Fruit fly (Drosophila melanogaster) whole organism, embryonic: ENCODE data around the gene CG2006.

Experiments
- Atf3 ChIP-seq: fragments of 200-800 bp; sonication (Bioruptor generic); optimal IDR thresholded peaks from 3 replicates; lab custom pipeline; 2016; ENCODE audit warnings: missing biosample characterization, missing genetic modification characterization
- CG10959 ChIP-seq: fragments of 200-800 bp; sonication (Bioruptor generic); IDR thresholded peaks from 2 replicates; pipeline ENCODE4 v1.3.6; 2022; ENCODE audit warnings: missing biosample characterization, missing genetic modification characterization
- CG11247 ChIP-seq: fragments of 200-800 bp; sonication (Bioruptor generic); IDR thresholded peaks from 2 replicates; pipeline ENCODE4 v1.3.6; 2022; ENCODE audit warnings: missing biosample characterization, missing genetic modification characterization
- CG12659 ChIP-seq: fragments of 200-800 bp; sonication (Bioruptor generic); optimal IDR thresholded peaks from 3 replicates; lab custom pipeline; 2017; ENCODE audit warnings: mild to moderate bottlenecking, missing biosample characterization, missing genetic modification reagents, missing genetic modification characterization
- CG12744 ChIP-seq: fragments of 200-800 bp; sonication (Bioruptor generic); optimal IDR thresholded peaks from 2 replicates; lab custom pipeline; 2016; ENCODE audit warnings: missing biosample characterization, missing genetic modification characterization
- CG13123 ChIP-seq: fragments of 200-800 bp; sonication (Bioruptor generic); optimal IDR thresholded peaks from 2 replicates; lab custom pipeline; 2016; ENCODE audit warnings: missing biosample characterization, missing genetic modification characterization
- CG13296 ChIP-seq: fragments of 200-800 bp; sonication (Bioruptor generic); optimal IDR thresholded peaks from 3 replicates; lab custom pipeline; 2018; ENCODE audit warnings: missing biosample characterization, mild to moderate bottlenecking, missing genetic modification characterization
- CG14441 ChIP-seq: fragments of 200-800 bp; sonication (Bioruptor generic); IDR thresholded peaks from 2 replicates; pipeline ENCODE4 v1.3.6; 2022; ENCODE audit warnings: missing biosample characterization, missing genetic modification characterization
- CG18476 ChIP-seq: fragments of 200-800 bp; sonication (Bioruptor generic); optimal IDR thresholded peaks from 2 replicates; lab custom pipeline; 2016; ENCODE audit warnings: missing biosample characterization, mild to moderate bottlenecking, missing genetic modification characterization
- CG31388 ChIP-seq: fragments of 200-800 bp; sonication (Bioruptor generic); optimal IDR thresholded peaks from 2 replicates; lab custom pipeline; 2016; ENCODE audit warnings: missing biosample characterization, missing genetic modification characterization
- CG32767 ChIP-seq: fragments of 200-800 bp; sonication (Bioruptor generic); IDR thresholded peaks from 2 replicates; pipeline ENCODE4 v1.3.6; 2022; ENCODE audit warnings: missing biosample characterization, missing genetic modification characterization
- CG34224 ChIP-seq: fragments of 200-800 bp; sonication (Bioruptor generic); IDR thresholded peaks from 3 replicates; pipeline ENCODE4 v1.3.6; 2022; ENCODE audit warnings: missing biosample characterization, missing genetic modification characterization; ENCODE audit not compliant: partially characterized antibody
- CG34376 ChIP-seq: fragments of 200-800 bp; sonication (Bioruptor generic); optimal IDR thresholded peaks from 2 replicates; lab custom pipeline; 2018; ENCODE audit warnings: missing biosample characterization, mild to moderate bottlenecking, missing genetic modification characterization
- CG34422 ChIP-seq: fragments of 200-800 bp; sonication (Bioruptor generic); IDR thresholded peaks from 3 replicates; pipeline ENCODE4 v1.3.6; 2022; ENCODE audit warnings: missing biosample characterization, missing genetic modification characterization
- CG4328 ChIP-seq: fragments of 200-800 bp; sonication (Bioruptor generic); optimal IDR thresholded peaks from 3 replicates; lab custom pipeline; 2017; ENCODE audit warnings: missing biosample characterization, missing genetic modification reagents, missing genetic modification characterization
- CG5953 ChIP-seq: fragments of 200-800 bp; sonication (Bioruptor generic); IDR thresholded peaks from 2 replicates; pipeline ENCODE4 v1.3.6; 2022; ENCODE audit warnings: missing biosample characterization, missing genetic modification characterization
- CG7556 ChIP-seq: fragments of 200-800 bp; sonication (Bioruptor generic); optimal IDR thresholded peaks from 2 replicates; lab custom pipeline; 2017; ENCODE audit warnings: missing biosample characterization, mild to moderate bottlenecking, missing genetic modification characterization
- CG7786 ChIP-seq: fragments of 200-800 bp; sonication (Bioruptor generic); optimal IDR thresholded peaks from 2 replicates; lab custom pipeline; 2016; ENCODE audit warnings: missing biosample characterization, missing genetic modification characterization
- CG7928 ChIP-seq: fragments of 200-800 bp; sonication (Bioruptor generic); optimal IDR thresholded peaks from 2 replicates; lab custom pipeline; 2017; ENCODE audit warnings: missing biosample characterization, mild to moderate bottlenecking, missing genetic modification characterization
- CHES-1-like ChIP-seq: fragments of 200-800 bp; sonication (Bioruptor generic); optimal IDR thresholded peaks from 2 replicates; lab custom pipeline; 2016; ENCODE audit warnings: missing biosample characterization, missing genetic modification characterization
- Dref ChIP-seq: fragments of 200-800 bp; sonication (Bioruptor generic); IDR thresholded peaks from 2 replicates; pipeline ENCODE4 v1.3.6; 2022; ENCODE audit warnings: missing biosample characterization, missing genetic modification characterization
- Ets65A ChIP-seq: fragments of 200-800 bp; sonication (Bioruptor generic); peaks from one replicate; lab custom pipeline; 2016; ENCODE audit warnings: missing biosample characterization, missing genetic modification characterization
- Fer1 ChIP-seq: fragments of 200-800 bp; sonication (Bioruptor generic); optimal IDR thresholded peaks from 2 replicates; lab custom pipeline; 2017; ENCODE audit warnings: missing biosample characterization, mild to moderate bottlenecking, missing genetic modification characterization
- Hand ChIP-seq: fragments of 200-800 bp; sonication (Bioruptor generic); optimal IDR thresholded peaks from 2 replicates; lab custom pipeline; 2017; ENCODE audit warnings: mild to moderate bottlenecking, missing biosample characterization, missing genetic modification reagents, missing genetic modification characterization
- Hmx ChIP-seq: fragments of 200-800 bp; sonication (Bioruptor generic); optimal IDR thresholded peaks from 2 replicates; lab custom pipeline; 2016; ENCODE audit warnings: missing biosample characterization, missing genetic modification characterization
- Hsf ChIP-seq: fragments of 200-800 bp; sonication (Bioruptor generic); optimal IDR thresholded peaks from 3 replicates; lab custom pipeline; 2016; ENCODE audit warnings: missing biosample characterization, missing genetic modification characterization
- Lhr ChIP-seq: fragments of 200-800 bp; sonication (Bioruptor generic); optimal IDR thresholded peaks from 3 replicates; lab custom pipeline; 2017; ENCODE audit warnings: mild to moderate bottlenecking, missing biosample characterization, missing genetic modification reagents, missing genetic modification characterization
- Neu2 ChIP-seq: fragments of 200-800 bp; sonication (Bioruptor generic); optimal IDR thresholded peaks from 3 replicates; lab custom pipeline; 2016; ENCODE audit warnings: missing biosample characterization, missing genetic modification characterization, borderline replicate concordance
- Nf-YC ChIP-seq: fragments of 200-800 bp; optimal IDR thresholded peaks from 3 replicates; lab custom pipeline; 2019; ENCODE audit warnings: missing biosample characterization, mild to moderate bottlenecking, missing genetic modification characterization, moderate library complexity
- Six4 ChIP-seq: fragments of 200-800 bp; sonication (Bioruptor generic); optimal IDR thresholded peaks from 2 replicates; lab custom pipeline; 2016; ENCODE audit warnings: missing biosample characterization, missing genetic modification characterization
- Stat92E ChIP-seq, 3 experiments: fragments of >200 bp in 2 of 3; fragments of 200-800 bp in 1 of 3; sonication (Bioruptor generic) in 1 of 3; optimal IDR thresholded peaks; 2 replicates each; lab custom pipeline; 2017 to 2019; ENCODE audit warnings: missing biosample characterization in 3 of 3, missing genetic modification characterization in 3 of 3, mild to moderate bottlenecking in 1 of 3, moderate library complexity in 1 of 3
- Tbp ChIP-seq: fragments of >200 bp; optimal IDR thresholded peaks from 2 replicates; lab custom pipeline; 2018; ENCODE audit warnings: missing biosample characterization, missing genetic modification characterization
- YL-1 ChIP-seq: fragments of 200-800 bp; sonication (Bioruptor generic); optimal IDR thresholded peaks from 3 replicates; lab custom pipeline; 2017; ENCODE audit warnings: missing biosample characterization, mild to moderate bottlenecking, missing genetic modification characterization
- abd-A ChIP-seq: fragments of 200-800 bp; sonication (Bioruptor generic); optimal IDR thresholded peaks from 3 replicates; lab custom pipeline; 2019; ENCODE audit warnings: missing biosample characterization, mild to moderate bottlenecking, missing genetic modification characterization, moderate library complexity
- bowl ChIP-seq: fragments of 200-800 bp; sonication (Bioruptor generic); IDR thresholded peaks from 2 replicates; pipeline ENCODE4 v1.3.6; 2022; ENCODE audit warnings: missing biosample characterization, missing genetic modification characterization
- cato ChIP-seq: fragments of 200-800 bp; sonication (Bioruptor generic); optimal IDR thresholded peaks from 2 replicates; lab custom pipeline; 2016; ENCODE audit warnings: missing biosample characterization, missing genetic modification characterization, borderline replicate concordance
- cg ChIP-seq: fragments of 200-800 bp; sonication (Bioruptor generic); optimal IDR thresholded peaks from 3 replicates; lab custom pipeline; 2019; ENCODE audit warnings: missing biosample characterization, mild to moderate bottlenecking, missing genetic modification characterization, moderate library complexity
- disco-r ChIP-seq: fragments of 200-800 bp; sonication (Bioruptor generic); optimal IDR thresholded peaks from 2 replicates; lab custom pipeline; 2016; ENCODE audit warnings: missing biosample characterization, missing genetic modification characterization
- dmrt99B ChIP-seq: fragments of 200-800 bp; sonication (Bioruptor generic); optimal IDR thresholded peaks from 2 replicates; lab custom pipeline; 2018; ENCODE audit warnings: missing biosample characterization, mild to moderate bottlenecking, missing genetic modification characterization, moderate library complexity
- fd3F ChIP-seq: fragments of 200-800 bp; sonication (Bioruptor generic); optimal IDR thresholded peaks from 2 replicates; lab custom pipeline; 2018; ENCODE audit warnings: missing biosample characterization, mild to moderate bottlenecking, missing genetic modification characterization, moderate library complexity
- pfk ChIP-seq: fragments of 200-800 bp; sonication (Bioruptor generic); optimal IDR thresholded peaks from 2 replicates; lab custom pipeline; 2018; ENCODE audit warnings: missing biosample characterization, mild to moderate bottlenecking, missing genetic modification characterization, moderate library complexity
- repo ChIP-seq: fragments of 200-800 bp; sonication (Bioruptor generic); optimal IDR thresholded peaks from 2 replicates; lab custom pipeline; 2016; ENCODE audit warnings: missing biosample characterization, missing genetic modification characterization
- rib ChIP-seq: fragments of 200-800 bp; sonication (Bioruptor generic); IDR thresholded peaks from 2 replicates; pipeline ENCODE4 v1.3.6; 2022; ENCODE audit warnings: missing biosample characterization, missing genetic modification characterization
- ssp ChIP-seq: fragments of 200-800 bp; sonication (Bioruptor generic); IDR thresholded peaks from 2 replicates; pipeline ENCODE4 v1.3.6; 2022; ENCODE audit warnings: missing biosample characterization, missing genetic modification characterization
- tgo ChIP-seq: fragments of 200-800 bp; sonication (Bioruptor generic); IDR thresholded peaks from 3 replicates; pipeline ENCODE4 v1.3.6; 2022; ENCODE audit warnings: missing biosample characterization, missing genetic modification characterization
- tio ChIP-seq: fragments of 200-800 bp; sonication (Bioruptor generic); optimal IDR thresholded peaks from 2 replicates; lab custom pipeline; 2017; ENCODE audit warnings: missing biosample characterization, missing genetic modification characterization, inconsistent platforms
- tll ChIP-seq, 2 experiments: fragments of 200-800 bp in 1 of 2; fragments of >200 bp in 1 of 2; sonication (Bioruptor generic) in 1 of 2; optimal IDR thresholded peaks; 2 replicates each; lab custom pipeline; 2017 to 2019; ENCODE audit warnings: missing biosample characterization in 2 of 2, missing genetic modification characterization in 2 of 2, mild to moderate bottlenecking in 1 of 2, moderate library complexity in 1 of 2
- toy ChIP-seq: fragments of 200-800 bp; sonication (Bioruptor generic); IDR thresholded peaks from 2 replicates; pipeline ENCODE4 v1.3.6; 2022; ENCODE audit warnings: missing biosample characterization, missing genetic modification characterization
- unpg ChIP-seq: fragments of 200-800 bp; sonication (Bioruptor generic); optimal IDR thresholded peaks from 3 replicates; lab custom pipeline; 2018; ENCODE audit warnings: missing biosample characterization, mild to moderate bottlenecking, missing genetic modification characterization, moderate library complexity
- wdn ChIP-seq: fragments of 200-800 bp; sonication (Bioruptor generic); IDR thresholded peaks from 2 replicates; pipeline ENCODE4 v1.3.6; 2022; ENCODE audit warnings: missing biosample characterization, missing genetic modification characterization

CG2006 gene

dm6 chr3R:29493242-29493944 lies 4.1 kb downstream of the CG2006 start, which contains the start of the genes CG2310 and Diedel (continued):
- TF ChIP-seq CG7556 (GFP tag; lab: Kevin White, UChicago) (no peak), CG7786 (GFP tag; lab: Kevin White, UChicago) (no peak), tio (GFP tag; lab: Kevin White, UChicago) (no peak), Atf3 (GFP tag; lab: Kevin White, UChicago) (no peak), rib (GFP tag; lab: Robert Waterston, UW) (0 out of 2 replicates have a peak, but pooled peaks have one; percentile 21), bowl (GFP tag; lab: Robert Waterston, UW) (no peak), tll (GFP tag; optimal IDR thresholded peaks at IDR 0.05; lab: Kevin White, UChicago) (no peak), CG32767 (no peak), YL-1 (GFP tag; lab: Kevin White, UChicago) (peak; percentile 78), CG31388 (no peak), CG12659 (GFP tag; lab: Kevin White, UChicago) (peak; percentile 19), CG4328 (GFP tag; lab: Kevin White, UChicago) (no peak), dmrt99B (tag; lab: Kevin White, UChicago) (no peak), Six4 (no peak), CHES-1-like (GFP tag; lab: Kevin White, UChicago) (peak; percentile 26), CG10959 (GFP tag; lab: Robert Waterston, UW) (no peak), CG13296 (no peak), unpg (GFP tag; lab: Kevin White, UChicago) (no peak), repo (GFP tag; lab: Kevin White, UChicago) (no peak), Nf-YC (tag; lab: Kevin White, UChicago) (no peak), CG14441 (GFP tag; lab: Robert Waterston, UW) (0 out of 2 replicates have a peak, but pooled peaks have one; percentile 8), Neu2 (GFP tag; lab: Kevin White, UChicago) (peak; percentile 80), Hmx (GFP tag; lab: Kevin White, UChicago) (no peak), Fer1 (peak; percentile 18), pfk (GFP tag; lab: Kevin White, UChicago) (no peak), abd-A (tag; lab: Kevin White, UChicago) (no peak), tgo (GFP tag; lab: Robert Waterston, UW) (no peak), CG34376 (GFP tag; lab: Kevin White, UChicago) (no peak), cg (GFP tag; lab: Kevin White, UChicago) (peak; percentile 98), disco-r (no peak), fd3F (GFP tag; lab: Kevin White, UChicago) (no peak), CG34224 (peak; percentile 40; the same call in 2 of the 3 replicates), cato (GFP tag; lab: Kevin White, UChicago) (no peak), CG13123 (no peak), CG7928 (GFP tag; lab: Kevin White, UChicago) (peak; percentile 7), CG34422 (GFP tag; lab: Robert Waterston, UW) (no peak; the same call in 2 of the 3 replicates), Hand (GFP tag; lab: Kevin White, UChicago) (no peak), toy (no peak), Dref (GFP tag; lab: Robert Waterston, UW) (peak; percentile 73), wdn (GFP tag; lab: Robert Waterston, UW) (0 out of 2 replicates have a peak, but pooled peaks have one; percentile 34), CG11247 (GFP tag; lab: Robert Waterston, UW) (no peak), Stat92E (GFP tag; optimal IDR thresholded peaks at IDR 0.05; lab: Kevin White, UChicago) (peak in 1 of 3 experiments; percentile 67), Tbp (no peak), ssp (GFP tag; lab: Robert Waterston, UW) (0 out of 2 replicates have a peak, but pooled peaks have one; percentile 25), CG5953 (GFP tag; lab: Robert Waterston, UW) (no peak), Hsf (GFP tag; lab: Kevin White, UChicago) (no peak), CG12744 (GFP tag; lab: Kevin White, UChicago) (no peak), Ets65A (peak; percentile 82), CG18476 (GFP tag; lab: Kevin White, UChicago) (no peak), Lhr (no peak)
